Fruit fly (Drosophila melanogaster) S2 (cell line): ENCODE results near the gene Ugt35B1.

Source experiments
- CG8478 ChIP-seq: fragments of >200 bp; optimal IDR thresholded peaks from 2 replicates; lab custom pipeline; 2018
- CTCF ChIP-seq, 2 experiments: fragments of >200 bp; optimal IDR thresholded peaks; 2 replicates each; lab custom pipeline; 2018

dm6 chr3R:11175777-11176176 lies 5.7 kb upstream of the Ugt35B1 start:
- TF ChIP-seq CTCF (optimal IDR thresholded peaks at IDR 0.05; lab: Kevin White, UChicago) (no peak), CG8478 (lab: Kevin White, UChicago) (no peak)
